Fruit fly (Drosophila melanogaster) whole organism, embryonic: Measurements from ENCODE around the gene Ku80.

ENCODE experiments used
- Asciz ChIP-seq: fragments of 200-800 bp; sonication (Bioruptor generic); optimal IDR thresholded peaks from 2 replicates; lab custom pipeline; 2017; ENCODE audit warnings: missing biosample characterization, mild to moderate bottlenecking, missing genetic modification characterization, missing genetic modification reagents
- CG10959 ChIP-seq: fragments of 200-800 bp; sonication (Bioruptor generic); IDR thresholded peaks from 2 replicates; pipeline ENCODE4 v1.3.6; 2022; ENCODE audit warnings: missing biosample characterization, missing genetic modification characterization
- CG10979 ChIP-seq: fragments of 200-800 bp; sonication (Bioruptor generic); optimal IDR thresholded peaks from 2 replicates; lab custom pipeline; 2018; ENCODE audit warnings: missing biosample characterization, mild to moderate bottlenecking, missing genetic modification characterization, moderate library complexity
- CG11247 ChIP-seq: fragments of 200-800 bp; sonication (Bioruptor generic); IDR thresholded peaks from 2 replicates; pipeline ENCODE4 v1.3.6; 2022; ENCODE audit warnings: missing biosample characterization, missing genetic modification characterization
- CG11398 ChIP-seq: fragments of 200-800 bp; sonication (Bioruptor generic); optimal IDR thresholded peaks from 2 replicates; lab custom pipeline; 2016; ENCODE audit warnings: missing biosample characterization, missing genetic modification characterization
- CG12219 ChIP-seq: fragments of 200-800 bp; sonication (Bioruptor generic); optimal IDR thresholded peaks from 3 replicates; lab custom pipeline; 2018; ENCODE audit warnings: missing biosample characterization, mild to moderate bottlenecking, missing genetic modification characterization
- CG12769 ChIP-seq: fragments of 200-800 bp; sonication (Bioruptor generic); optimal IDR thresholded peaks from 2 replicates; lab custom pipeline; 2019; ENCODE audit warnings: missing biosample characterization, mild to moderate bottlenecking, missing genetic modification characterization, moderate library complexity
- CG13424 ChIP-seq: fragments of 200-800 bp; sonication (Bioruptor generic); optimal IDR thresholded peaks from 2 replicates; lab custom pipeline; 2019; ENCODE audit warnings: missing biosample characterization, mild to moderate bottlenecking, missing genetic modification characterization, moderate library complexity
- CG14014 ChIP-seq: fragments of 200-800 bp; sonication (Bioruptor generic); IDR thresholded peaks from 2 replicates; pipeline ENCODE4 v1.3.6; 2022; ENCODE audit warnings: missing biosample characterization, missing genetic modification characterization
- CG14710 ChIP-seq: fragments of 200-800 bp; sonication (Bioruptor generic); optimal IDR thresholded peaks from 3 replicates; lab custom pipeline; 2019; ENCODE audit warnings: missing biosample characterization, mild to moderate bottlenecking, missing genetic modification characterization, moderate library complexity
- CG16863 ChIP-seq: fragments of 200-800 bp; sonication (Bioruptor generic); optimal IDR thresholded peaks from 3 replicates; lab custom pipeline; 2016; ENCODE audit warnings: missing biosample characterization, missing genetic modification characterization
- CG17829 ChIP-seq: fragments of 200-800 bp; optimal IDR thresholded peaks from 2 replicates; lab custom pipeline; 2019; ENCODE audit warnings: missing biosample characterization, mild to moderate bottlenecking, missing genetic modification characterization, moderate library complexity
- CG18262 ChIP-seq: fragments of 200-800 bp; optimal IDR thresholded peaks from 3 replicates; lab custom pipeline; 2019; ENCODE audit warnings: missing biosample characterization, mild to moderate bottlenecking, missing genetic modification characterization, moderate library complexity
- CG32767 ChIP-seq: fragments of 200-800 bp; sonication (Bioruptor generic); IDR thresholded peaks from 2 replicates; pipeline ENCODE4 v1.3.6; 2022; ENCODE audit warnings: missing biosample characterization, missing genetic modification characterization
- CG32772 ChIP-seq: fragments of 200-800 bp; sonication (Bioruptor generic); IDR thresholded peaks from 2 replicates; pipeline ENCODE4 v1.3.6; 2022; ENCODE audit warnings: missing biosample characterization, missing genetic modification characterization
- CG4282 ChIP-seq: fragments of 200-800 bp; sonication (Bioruptor generic); optimal IDR thresholded peaks from 2 replicates; lab custom pipeline; 2016; ENCODE audit warnings: missing biosample characterization, missing genetic modification characterization
- CG4328 ChIP-seq: fragments of 200-800 bp; sonication (Bioruptor generic); optimal IDR thresholded peaks from 3 replicates; lab custom pipeline; 2017; ENCODE audit warnings: missing biosample characterization, missing genetic modification reagents, missing genetic modification characterization
- CG4360 ChIP-seq: fragments of 200-800 bp; sonication (Bioruptor generic); IDR thresholded peaks from 2 replicates; pipeline ENCODE4 v1.3.6; 2022; ENCODE audit warnings: missing biosample characterization, missing genetic modification characterization
- CG4404 ChIP-seq: fragments of 200-800 bp; sonication (Bioruptor generic); IDR thresholded peaks from 2 replicates; pipeline ENCODE4 v1.3.6; 2022; ENCODE audit warnings: missing biosample characterization, missing genetic modification characterization
- CG4424 ChIP-seq: fragments of 200-800 bp; sonication (Bioruptor generic); optimal IDR thresholded peaks from 3 replicates; lab custom pipeline; 2016; ENCODE audit warnings: missing biosample characterization, missing genetic modification characterization
- CG4707 ChIP-seq: fragments of 200-800 bp; sonication (Bioruptor generic); optimal IDR thresholded peaks from 2 replicates; lab custom pipeline; 2018; ENCODE audit warnings: missing biosample characterization, mild to moderate bottlenecking, missing genetic modification characterization, moderate library complexity
- CG7556 ChIP-seq: fragments of 200-800 bp; sonication (Bioruptor generic); optimal IDR thresholded peaks from 2 replicates; lab custom pipeline; 2017; ENCODE audit warnings: missing biosample characterization, mild to moderate bottlenecking, missing genetic modification characterization
- CG7786 ChIP-seq: fragments of 200-800 bp; sonication (Bioruptor generic); optimal IDR thresholded peaks from 2 replicates; lab custom pipeline; 2016; ENCODE audit warnings: missing biosample characterization, missing genetic modification characterization
- CG8765 ChIP-seq: fragments of 200-800 bp; sonication (Bioruptor generic); IDR thresholded peaks from 2 replicates; pipeline ENCODE4 v1.3.6; 2022; ENCODE audit warnings: missing biosample characterization, missing genetic modification characterization
- Dbx ChIP-seq: fragments of 200-800 bp; sonication (Bioruptor generic); IDR thresholded peaks from 3 replicates; pipeline ENCODE4 v1.3.6; 2022; ENCODE audit warnings: missing biosample characterization, missing genetic modification characterization
- Gsc ChIP-seq: fragments of 200-800 bp; sonication (Bioruptor generic); IDR thresholded peaks from 2 replicates; pipeline ENCODE4 v1.3.6; 2022; ENCODE audit warnings: missing biosample characterization, missing genetic modification characterization
- HHEX ChIP-seq: fragments of 200-800 bp; sonication (Bioruptor generic); optimal IDR thresholded peaks from 3 replicates; lab custom pipeline; 2017; ENCODE audit warnings: missing biosample characterization, mild to moderate bottlenecking, missing genetic modification characterization, missing genetic modification reagents
- Hey ChIP-seq: fragments of 200-800 bp; sonication (Bioruptor generic); optimal IDR thresholded peaks from 3 replicates; lab custom pipeline; 2018; ENCODE audit warnings: missing biosample characterization, mild to moderate bottlenecking, missing genetic modification characterization
- HmgD ChIP-seq: fragments of 200-800 bp; sonication (Bioruptor generic); optimal IDR thresholded peaks from 3 replicates; lab custom pipeline; 2016; ENCODE audit warnings: missing biosample characterization, missing genetic modification characterization
- Hr39 ChIP-seq: fragments of >200 bp; optimal IDR thresholded peaks from 2 replicates; lab custom pipeline; 2017
- Pdp1 ChIP-seq, 2 experiments: fragments of 200-800 bp; sonication (Bioruptor generic); optimal IDR thresholded peaks; 3 replicates each; lab custom pipeline; 2016; ENCODE audit warnings: missing biosample characterization in 2 of 2, missing genetic modification characterization in 2 of 2, mild to moderate bottlenecking in 1 of 2, moderate library complexity in 1 of 2
- Poxn ChIP-seq: fragments of 200-800 bp; sonication (Bioruptor generic); IDR thresholded peaks from 2 replicates; pipeline ENCODE4 v1.3.6; 2022; ENCODE audit warnings: missing biosample characterization, missing genetic modification characterization
- Scr ChIP-seq: fragments of 200-800 bp; sonication (Bioruptor generic); IDR thresholded peaks from 2 replicates; pipeline ENCODE4 v1.3.6; 2022; ENCODE audit warnings: missing biosample characterization, missing genetic modification characterization; ENCODE audit not compliant: partially characterized antibody
- ac ChIP-seq: fragments of 200-800 bp; sonication (Bioruptor generic); optimal IDR thresholded peaks from 3 replicates; lab custom pipeline; 2017; ENCODE audit warnings: missing biosample characterization, mild to moderate bottlenecking, missing genetic modification characterization
- aop ChIP-seq: fragments of 200-800 bp; sonication (Bioruptor generic); IDR thresholded peaks from 2 replicates; pipeline ENCODE4 v1.3.6; 2022; ENCODE audit warnings: missing biosample characterization, missing genetic modification characterization
- ase ChIP-seq: fragments of 200-800 bp; sonication (Bioruptor generic); IDR thresholded peaks from 3 replicates; pipeline ENCODE4 v1.3.6; 2022; ENCODE audit warnings: missing biosample characterization, missing genetic modification characterization
- chif ChIP-seq, 2 experiments: fragments of 200-800 bp; sonication (Bioruptor generic); optimal IDR thresholded peaks; 3 replicates each; lab custom pipeline; 2016; ENCODE audit warnings: missing biosample characterization in 2 of 2, missing genetic modification characterization in 2 of 2
- chn ChIP-seq: fragments of 200-800 bp; sonication (Bioruptor generic); optimal IDR thresholded peaks from 2 replicates; lab custom pipeline; 2016; ENCODE audit warnings: missing biosample characterization, missing genetic modification characterization
- crol ChIP-seq: fragments of 200-800 bp; sonication (Bioruptor generic); IDR thresholded peaks from 2 replicates; pipeline ENCODE4 v1.3.6; 2022; ENCODE audit warnings: missing biosample characterization, missing genetic modification characterization
- da ChIP-seq: fragments of 200-800 bp; sonication (Bioruptor generic); optimal IDR thresholded peaks from 2 replicates; lab custom pipeline; 2016; ENCODE audit warnings: missing biosample characterization, missing genetic modification characterization
- fu2 ChIP-seq: fragments of 200-800 bp; sonication (Bioruptor generic); optimal IDR thresholded peaks from 2 replicates; lab custom pipeline; 2016; ENCODE audit warnings: missing biosample characterization, missing genetic modification characterization
- lilli ChIP-seq: fragments of 200-800 bp; sonication (Bioruptor generic); optimal IDR thresholded peaks from 3 replicates; lab custom pipeline; 2016; ENCODE audit warnings: missing biosample characterization, missing genetic modification characterization
- maf-S ChIP-seq: fragments of 200-800 bp; sonication (Bioruptor generic); optimal IDR thresholded peaks from 2 replicates; lab custom pipeline; 2016; ENCODE audit warnings: missing biosample characterization, missing genetic modification characterization
- mirr ChIP-seq: fragments of 200-800 bp; sonication (Bioruptor generic); optimal IDR thresholded peaks from 3 replicates; lab custom pipeline; 2018; ENCODE audit warnings: missing biosample characterization, mild to moderate bottlenecking, missing genetic modification characterization
- nom ChIP-seq: fragments of 200-800 bp; sonication (Bioruptor generic); optimal IDR thresholded peaks from 2 replicates; lab custom pipeline; 2017; ENCODE audit warnings: missing biosample characterization, missing genetic modification characterization, mild to moderate bottlenecking, moderate library complexity, missing genetic modification reagents
- oc ChIP-seq: fragments of 200-800 bp; sonication (Bioruptor generic); optimal IDR thresholded peaks from 2 replicates; lab custom pipeline; 2018; ENCODE audit warnings: missing biosample characterization, mild to moderate bottlenecking, missing genetic modification characterization, moderate library complexity
- otp ChIP-seq: fragments of 200-800 bp; sonication (Bioruptor generic); IDR thresholded peaks from 3 replicates; pipeline ENCODE4, ENCODE4 v1.3.6; 2022; ENCODE audit warnings: missing biosample characterization, missing genetic modification characterization
- pho ChIP-seq: fragments of 200-800 bp; sonication (Bioruptor generic); optimal IDR thresholded peaks from 2 replicates; lab custom pipeline; 2016; ENCODE audit warnings: missing biosample characterization, missing genetic modification characterization
- sens ChIP-seq: fragments of 200-800 bp; sonication (Bioruptor generic); peaks from one replicate; lab custom pipeline; 2016; ENCODE audit warnings: missing biosample characterization, missing genetic modification characterization
- sqz ChIP-seq: fragments of 200-800 bp; sonication (Bioruptor generic); optimal IDR thresholded peaks from 3 replicates; lab custom pipeline; 2018; ENCODE audit warnings: missing biosample characterization, mild to moderate bottlenecking, missing genetic modification characterization
- zfh1 ChIP-seq: fragments of 200-800 bp; sonication (Bioruptor generic); IDR thresholded peaks from 3 replicates; pipeline ENCODE4 v1.3.6; 2022; ENCODE audit warnings: missing biosample characterization, missing genetic modification characterization

Ku80 gene

dm6 chr2L:15741418-15741817 is 29.5 kb downstream of the Ku80 start (continued):
- peak in 1 of 2 experiments; percentile 38 for TF ChIP-seq chif (GFP tag; optimal IDR thresholded peaks at IDR 0.05; lab: Kevin White, UChicago)
- TF ChIP-seq da (GFP tag; lab: Kevin White, UChicago), result no peak
- TF ChIP-seq Gsc (GFP tag; lab: Robert Waterston, UW), result no peak
- TF ChIP-seq sqz, result no peak
- TF ChIP-seq CG7556 (GFP tag; lab: Kevin White, UChicago), result no peak
- no peak for TF ChIP-seq chn (GFP tag; lab: Kevin White, UChicago)
- TF ChIP-seq CG4282 (GFP tag; lab: Kevin White, UChicago), result no peak
- TF ChIP-seq ase, result no peak
- TF ChIP-seq zfh1 (GFP tag; lab: Robert Waterston, UW), result peak; percentile 48; the same call in 2 of the 3 replicates
- peak; percentile 20 for TF ChIP-seq CG14710
- TF ChIP-seq nom (GFP tag; lab: Kevin White, UChicago), result no peak
- TF ChIP-seq CG10959, result peak; percentile 48; the same call in 1 of the 2 replicates
- no peak for TF ChIP-seq CG12769 (tag; lab: Kevin White, UChicago)
- TF ChIP-seq otp, result 0 out of 3 replicates have a peak, but pooled peaks have one; percentile 44
- peak; percentile 90 for TF ChIP-seq ac (GFP tag; lab: Kevin White, UChicago)
- TF ChIP-seq Scr (GFP tag; lab: Robert Waterston, UW), result no peak
- no peak for TF ChIP-seq CG4328 (GFP tag; lab: Kevin White, UChicago)
- TF ChIP-seq Poxn (GFP tag; lab: Robert Waterston, UW), result no peak
- TF ChIP-seq Pdp1 (GFP tag; optimal IDR thresholded peaks at IDR 0.05; lab: Kevin White, UChicago), result no peak
- peak; percentile 64; the same call in 1 of the 2 replicates for TF ChIP-seq CG8765 (GFP tag; lab: Robert Waterston, UW)
- no peak for TF ChIP-seq HHEX
- TF ChIP-seq CG17829 (tag; lab: Kevin White, UChicago), result peak; percentile 10
- TF ChIP-seq CG12219 (GFP tag; lab: Kevin White, UChicago), result no peak
- TF ChIP-seq CG4424 (GFP tag; lab: Kevin White, UChicago), result no peak
- TF ChIP-seq CG4360, result no peak
- no peak for TF ChIP-seq aop (GFP tag; lab: Robert Waterston, UW)
- TF ChIP-seq fu2 (GFP tag; lab: Kevin White, UChicago), result no peak
- TF ChIP-seq CG4404 (GFP tag; lab: Robert Waterston, UW), result peak; percentile 75
- TF ChIP-seq CG4707 (GFP tag; lab: Kevin White, UChicago), result no peak
- no peak for TF ChIP-seq CG7786 (GFP tag; lab: Kevin White, UChicago)
- no peak for TF ChIP-seq pho (GFP tag; lab: Kevin White, UChicago)
- TF ChIP-seq CG11247 (GFP tag; lab: Robert Waterston, UW), result no peak
- no peak for TF ChIP-seq CG11398 (GFP tag; lab: Kevin White, UChicago)
- no peak for TF ChIP-seq oc
- no peak for TF ChIP-seq Dbx (GFP tag; lab: Robert Waterston, UW)
- no peak for TF ChIP-seq CG14014 (GFP tag; lab: Robert Waterston, UW)
- TF ChIP-seq crol (GFP tag; lab: Robert Waterston, UW), result no peak
- no peak for TF ChIP-seq CG32767
- TF ChIP-seq CG32772, result no peak
- TF ChIP-seq HmgD (GFP tag; lab: Kevin White, UChicago), result no peak
- TF ChIP-seq lilli (GFP tag; lab: Kevin White, UChicago), result no peak
- no peak for TF ChIP-seq CG16863 (GFP tag; lab: Kevin White, UChicago)
- TF ChIP-seq CG13424 (tag; lab: Kevin White, UChicago), result no peak
- no peak for TF ChIP-seq Hey (tag; lab: Kevin White, UChicago)
- peak; percentile 34 for TF ChIP-seq CG10979 (tag; lab: Kevin White, UChicago)
- no peak for TF ChIP-seq Hr39 (lab: Kevin White, UChicago)
- TF ChIP-seq sens (GFP tag; lab: Kevin White, UChicago), result peak; percentile 94
- TF ChIP-seq mirr, result no peak
- no peak for TF ChIP-seq Asciz
- no peak for TF ChIP-seq maf-S
- TF ChIP-seq CG18262 (tag; lab: Kevin White, UChicago), result peak; percentile 33
